Worm (Caenorhabditis elegans) whole organism, L1 larva: ENCODE measurements around the gene Y50D4A.4.

Source experiments
- C04F5.9 ChIP-seq: sonication (generic microtip); optimal IDR thresholded peaks from 2 replicates; lab custom pipeline; 2016; ENCODE audit warnings: missing genetic modification characterization, missing compliant biosample characterization
- C34B4.2 ChIP-seq: sonication (generic microtip); optimal IDR thresholded peaks from 2 replicates; lab custom pipeline; 2017; ENCODE audit warnings: mild to moderate bottlenecking, missing genetic modification characterization, missing compliant biosample characterization
- Y116A8C.19 ChIP-seq: sonication (generic microtip); optimal IDR thresholded peaks from 2 replicates; lab custom pipeline; 2016; ENCODE audit warnings: missing compliant biosample characterization, missing genetic modification characterization, borderline replicate concordance
- aha-1 ChIP-seq: fragments of 150-350 bp; optimal IDR thresholded peaks from 2 replicates; lab custom pipeline; 2014; ENCODE audit warnings: missing biosample characterization, missing genetic modification characterization
- alr-1 ChIP-seq: fragments of 200-800 bp; sonication (Bioruptor generic); optimal IDR thresholded peaks from 2 replicates; lab custom pipeline; 2018; ENCODE audit warnings: borderline replicate concordance, mild to moderate bottlenecking, missing genetic modification characterization, missing compliant biosample characterization
- aly-2 ChIP-seq: fragments of 150-350 bp; optimal IDR thresholded peaks from 2 replicates; lab custom pipeline; 2014; ENCODE audit warnings: missing biosample characterization, missing genetic modification characterization
- blmp-1 ChIP-seq: fragments of 150-350 bp; optimal IDR thresholded peaks from 2 replicates; lab custom pipeline; 2014; ENCODE audit warnings: missing biosample characterization, missing genetic modification characterization
- ceh-63 ChIP-seq: fragments of 200-800 bp; sonication (Bioruptor generic); optimal IDR thresholded peaks from 2 replicates; lab custom pipeline; 2018; ENCODE audit warnings: mild to moderate bottlenecking, missing genetic modification characterization, missing compliant biosample characterization
- ceh-8 ChIP-seq: fragments of 200-800 bp; sonication (Bioruptor generic); optimal IDR thresholded peaks from 2 replicates; lab custom pipeline; 2018; ENCODE audit warnings: mild to moderate bottlenecking, missing genetic modification characterization, moderate library complexity, missing compliant biosample characterization
- ceh-82 ChIP-seq, 3 experiments: fragments of 150-350 bp in 1 of 3; sonication (generic microtip) in 2 of 3; optimal IDR thresholded peaks; 2 replicates each; lab custom pipeline; 2014 to 2017; ENCODE audit warnings: missing biosample characterization in 3 of 3, missing genetic modification characterization in 3 of 3
- ceh-88 ChIP-seq: fragments of 200-800 bp; sonication (Bioruptor generic); IDR thresholded peaks from 2 replicates; pipeline ENCODE4 v1.3.6; 2022; ENCODE audit warnings: missing genetic modification characterization, missing compliant biosample characterization
- ces-1 ChIP-seq: fragments of 150-350 bp; optimal IDR thresholded peaks from 2 replicates; lab custom pipeline; 2014; ENCODE audit warnings: missing biosample characterization, missing genetic modification reagents, missing genetic modification characterization
- dpl-1 ChIP-seq, 3 experiments: fragments of 150-350 bp in 2 of 3; sonication (generic microtip) in 1 of 3; optimal IDR thresholded peaks; 2 replicates each; lab custom pipeline; 2014 to 2017; ENCODE audit warnings: missing biosample characterization in 3 of 3, missing genetic modification characterization in 3 of 3, missing genetic modification reagents in 3 of 3
- dsc-1 ChIP-seq: sonication (generic microtip); optimal IDR thresholded peaks from 2 replicates; lab custom pipeline; 2016; ENCODE audit warnings: mild to moderate bottlenecking, missing genetic modification characterization, missing compliant biosample characterization
- efl-1 ChIP-seq, 4 experiments: fragments of 150-350 bp; optimal IDR thresholded peaks in 3 of 4; peaks in 1 of 4; 1 replicate in 1 of 4; 2 replicates in 3 of 4; lab custom pipeline; 2014; ENCODE audit warnings: missing biosample characterization in 2 of 4, missing genetic modification characterization in 2 of 4, missing genetic modification reagents in 2 of 4
- egl-13 ChIP-seq: sonication (generic microtip); optimal IDR thresholded peaks from 2 replicates; lab custom pipeline; 2016; ENCODE audit warnings: missing genotype, missing genetic modification reagents, missing genetic modification characterization, missing compliant biosample characterization
- egl-27 ChIP-seq, 2 experiments: fragments of 150-350 bp in 1 of 2; sonication (generic microtip); optimal IDR thresholded peaks; 3 replicates each; lab custom pipeline; 2017 to 2018; ENCODE audit warnings: missing biosample characterization in 2 of 2, missing genetic modification characterization in 2 of 2, missing genetic modification reagents in 2 of 2
- elt-2 ChIP-seq: sonication (generic microtip); optimal IDR thresholded peaks from 2 replicates; lab custom pipeline; 2016; ENCODE audit warnings: missing genetic modification characterization, mild to moderate bottlenecking, inconsistent platforms, missing compliant biosample characterization, missing genetic modification reagents
- elt-3 ChIP-seq, 6 experiments: fragments of 150-350 bp in 1 of 6; sonication (generic microtip); optimal IDR thresholded peaks; 2 replicates each; lab custom pipeline; 2017 to 2018; ENCODE audit warnings: missing biosample characterization in 6 of 6, missing genetic modification characterization in 6 of 6, inconsistent platforms in 1 of 6
- fkh-10 ChIP-seq: sonication (generic microtip); optimal IDR thresholded peaks from 2 replicates; lab custom pipeline; 2017; ENCODE audit warnings: missing biosample characterization, missing genetic modification reagents, missing genetic modification characterization
- hlh-4 ChIP-seq: sonication (generic microtip); optimal IDR thresholded peaks from 2 replicates; lab custom pipeline; 2016; ENCODE audit warnings: mild to moderate bottlenecking, missing genetic modification characterization, missing compliant biosample characterization
- irx-1 ChIP-seq: sonication (generic microtip); optimal IDR thresholded peaks from 2 replicates; lab custom pipeline; 2016; ENCODE audit warnings: missing genetic modification characterization, missing compliant biosample characterization
- isw-1 ChIP-seq: fragments of 200-800 bp; sonication (Bioruptor generic); IDR thresholded peaks from 2 replicates; pipeline ENCODE4 v1.3.6; 2022; ENCODE audit warnings: missing genetic modification characterization, missing compliant biosample characterization
- jun-1 ChIP-seq: fragments of 150-350 bp; optimal IDR thresholded peaks from 2 replicates; lab custom pipeline; 2014; ENCODE audit warnings: missing biosample characterization, missing genetic modification reagents, missing genetic modification characterization
- lin-14 ChIP-seq: fragments of 200-800 bp; sonication (Bioruptor generic); optimal IDR thresholded peaks from 2 replicates; lab custom pipeline; 2018; ENCODE audit warnings: mild to moderate bottlenecking, missing genetic modification characterization, moderate library complexity, missing compliant biosample characterization
- lin-35 ChIP-seq, 2 experiments: fragments of 150-350 bp; optimal IDR thresholded peaks; 2 replicates each; lab custom pipeline; 2014; ENCODE audit warnings: missing biosample characterization in 2 of 2, missing genetic modification characterization in 2 of 2, missing genetic modification reagents in 2 of 2
- lir-3 ChIP-seq: sonication (generic microtip); optimal IDR thresholded peaks from 2 replicates; lab custom pipeline; 2016; ENCODE audit warnings: mild to moderate bottlenecking, missing genetic modification characterization, moderate library complexity, missing compliant biosample characterization; ENCODE audit not compliant: poor library complexity
- lsy-2 ChIP-seq, 2 experiments: fragments of 150-350 bp; optimal IDR thresholded peaks; 2 replicates each; lab custom pipeline; 2014; ENCODE audit warnings: missing biosample characterization in 2 of 2, missing genetic modification characterization in 2 of 2
- mdl-1 ChIP-seq, 2 experiments: fragments of 150-350 bp; optimal IDR thresholded peaks; 2 replicates each; lab custom pipeline; 2014 to 2017; ENCODE audit warnings: missing biosample characterization in 2 of 2, missing genetic modification characterization in 2 of 2, inconsistent platforms in 1 of 2
- mef-2 ChIP-seq: fragments of 150-350 bp; optimal IDR thresholded peaks from 2 replicates; lab custom pipeline; 2014; ENCODE audit warnings: missing biosample characterization, missing genetic modification characterization
- nhr-19 ChIP-seq: fragments of 200-800 bp; sonication (Bioruptor generic); conservative IDR thresholded peaks from 2 replicates; pipeline ENCODE4 v1.3.6; 2022; ENCODE audit warnings: missing genetic modification characterization, missing compliant biosample characterization
- nhr-20 ChIP-seq: sonication (generic microtip); optimal IDR thresholded peaks from 2 replicates; lab custom pipeline; 2016; ENCODE audit warnings: mild to moderate bottlenecking, missing genetic modification characterization, missing compliant biosample characterization
- nhr-237 ChIP-seq: fragments of 150-350 bp; optimal IDR thresholded peaks from 2 replicates; lab custom pipeline; 2014; ENCODE audit warnings: missing biosample characterization, missing genetic modification characterization
- nhr-47 ChIP-seq: sonication (generic microtip); optimal IDR thresholded peaks from 2 replicates; lab custom pipeline; 2016; ENCODE audit warnings: mild to moderate bottlenecking, missing genetic modification characterization, moderate library complexity, missing compliant biosample characterization
- nhr-76 ChIP-seq: sonication (generic microtip); optimal IDR thresholded peaks from 2 replicates; lab custom pipeline; 2017; ENCODE audit warnings: missing biosample characterization, missing genetic modification characterization
- nhr-77 ChIP-seq: fragments of 150-350 bp; optimal IDR thresholded peaks from 2 replicates; lab custom pipeline; 2014; ENCODE audit warnings: missing biosample characterization, missing genetic modification characterization
- nhr-84 ChIP-seq: sonication (generic microtip); optimal IDR thresholded peaks from 2 replicates; lab custom pipeline; 2017; ENCODE audit warnings: missing biosample characterization, missing genetic modification characterization
- nhr-85 ChIP-seq: sonication (generic microtip); peaks from one replicate; lab custom pipeline; 2016; ENCODE audit warnings: missing genetic modification characterization, inconsistent platforms, missing compliant biosample characterization
- pag-3 ChIP-seq: sonication (generic microtip); optimal IDR thresholded peaks from 2 replicates; lab custom pipeline; 2017; ENCODE audit warnings: missing genetic modification characterization, mild to moderate bottlenecking, missing compliant biosample characterization, antibody characterized with exemption, borderline replicate concordance; ENCODE audit not compliant: insufficient read depth
- pqm-1 ChIP-seq: sonication (generic microtip); optimal IDR thresholded peaks from 3 replicates; lab custom pipeline; 2017; ENCODE audit warnings: missing biosample characterization, missing genetic modification characterization
- rnt-1 ChIP-seq: sonication (generic microtip); optimal IDR thresholded peaks from 2 replicates; lab custom pipeline; 2016; ENCODE audit warnings: mild to moderate bottlenecking, missing genetic modification characterization, moderate library complexity, missing compliant biosample characterization
- snpc-4 ChIP-seq: fragments of 150-350 bp; optimal IDR thresholded peaks from 2 replicates; lab custom pipeline; 2014; ENCODE audit warnings: missing biosample characterization, missing genetic modification characterization
- snu-23 ChIP-seq: sonication (generic microtip); optimal IDR thresholded peaks from 2 replicates; lab custom pipeline; 2016; ENCODE audit warnings: missing genetic modification characterization, missing compliant biosample characterization
- sptf-1 ChIP-seq: fragments of 150-350 bp; optimal IDR thresholded peaks from 2 replicates; lab custom pipeline; 2014; ENCODE audit warnings: missing biosample characterization, missing genetic modification characterization
- tbx-2 ChIP-seq: sonication (generic microtip); optimal IDR thresholded peaks from 2 replicates; lab custom pipeline; 2016; ENCODE audit warnings: missing genetic modification characterization, missing compliant biosample characterization
- unc-30 ChIP-seq: sonication (generic microtip); optimal IDR thresholded peaks from 2 replicates; lab custom pipeline; 2017; ENCODE audit warnings: missing biosample characterization, missing genetic modification characterization
- unc-62 ChIP-seq: fragments of 150-350 bp; optimal IDR thresholded peaks from 2 replicates; lab custom pipeline; 2014; ENCODE audit warnings: missing biosample characterization, missing genetic modification reagents, missing genetic modification characterization
- vab-15 ChIP-seq: sonication (generic microtip); optimal IDR thresholded peaks from 2 replicates; lab custom pipeline; 2017; ENCODE audit warnings: missing genotype, mild to moderate bottlenecking, missing genetic modification characterization, missing compliant biosample characterization
- xbp-1 ChIP-seq: sonication (generic microtip); optimal IDR thresholded peaks from 2 replicates; lab custom pipeline; 2016; ENCODE audit warnings: missing genetic modification characterization, missing compliant biosample characterization
- zip-4 ChIP-seq: fragments of 200-800 bp; sonication (Bioruptor generic); optimal IDR thresholded peaks from 2 replicates; lab custom pipeline; 2018; ENCODE audit warnings: mild to moderate bottlenecking, missing genetic modification characterization, moderate library complexity, missing compliant biosample characterization
- ztf-11 ChIP-seq, 2 experiments: sonication (generic microtip); optimal IDR thresholded peaks; 2 replicates each; lab custom pipeline; 2016 to 2017; ENCODE audit warnings: missing genetic modification characterization in 2 of 2, missing biosample characterization in 1 of 2, missing compliant biosample characterization in 1 of 2

The Y50D4A.4 gene

DNA sequence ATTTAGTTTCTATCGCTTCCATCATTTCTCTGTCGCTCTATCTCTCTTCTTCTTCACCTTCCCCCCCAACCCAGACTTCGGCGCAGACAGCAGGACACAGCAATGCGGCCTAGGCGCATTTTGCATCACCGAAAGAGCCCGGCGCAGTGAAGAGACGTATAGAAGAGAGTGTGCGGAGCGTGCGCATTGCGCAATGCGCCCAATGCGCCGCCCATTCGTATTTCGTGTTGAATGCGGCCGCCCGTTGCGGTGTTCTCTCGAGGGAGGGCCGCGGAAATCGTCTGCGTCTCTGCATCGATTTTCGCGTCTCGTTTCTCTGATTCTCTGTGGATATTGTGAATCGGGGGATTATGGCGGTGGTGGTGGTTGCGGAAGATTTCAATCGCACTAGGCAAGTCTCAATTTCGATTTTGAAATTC is 44.6 kb downstream of the Y50D4A.4 start (continued):
- TF ChIP-seq ceh-8 (GFP tag; lab: Kevin White, UChicago) (peak; percentile 98), vab-15 (tag; lab: Kevin White, UChicago) (no peak), nhr-85 (peak; percentile 97), lin-14 (GFP tag; lab: Kevin White, UChicago) (peak; percentile 100), nhr-76 (tag; lab: Kevin White, UChicago) (peak; percentile 59), egl-27 (tag; optimal IDR thresholded peaks at IDR 0.05; lab: Kevin White, UChicago) (peak; percentile 69 to 91), rnt-1 (peak; percentile 95), ztf-11 (tag; optimal IDR thresholded peaks at IDR 0.05; lab: Kevin White, UChicago) (peak in 1 of 2 experiments; percentile 99), blmp-1 (tag; lab: Kevin White, UChicago) (peak; percentile 82), hlh-4 (peak; percentile 86), irx-1 (tag; lab: Kevin White, UChicago) (peak; percentile 97), mef-2 (tag; lab: Kevin White, UChicago) (peak; percentile 90), C04F5.9 (peak; percentile 77), lsy-2 (tag; optimal IDR thresholded peaks at IDR 0.05; lab: Kevin White, UChicago) (peak; percentile 93), Y116A8C.19 (tag; lab: Kevin White, UChicago) (peak; percentile 74), snpc-4 (tag; lab: Kevin White, UChicago) (peak; percentile 88), xbp-1 (tag; lab: Kevin White, UChicago) (peak; percentile 98), fkh-10 (peak; percentile 99), mdl-1 (tag; optimal IDR thresholded peaks at IDR 0.05; lab: Kevin White, UChicago) (peak; percentile 10 to 94), alr-1 (tag; lab: Kevin White, UChicago) (no peak), nhr-237 (tag; lab: Kevin White, UChicago) (peak; percentile 95), aly-2 (tag; lab: Kevin White, UChicago) (peak; percentile 80), ceh-63 (GFP tag; lab: Kevin White, UChicago) (no peak), egl-13 (tag; lab: Kevin White, UChicago) (peak; percentile 100), dsc-1 (tag; lab: Kevin White, UChicago) (peak; percentile 100), nhr-77 (peak; percentile 97), nhr-19 (GFP tag; lab: Robert Waterston, UW) (peak; percentile 99), elt-2 (peak; percentile 98), pag-3 (tag; lab: Kevin White, UChicago) (peak; percentile 11), ceh-82 (tag; optimal IDR thresholded peaks at IDR 0.05; lab: Kevin White, UChicago) (peak; percentile 96 to 98 (median 98)), tbx-2 (tag; lab: Kevin White, UChicago) (peak; percentile 100), jun-1 (tag; lab: Kevin White, UChicago) (peak; percentile 98), nhr-47 (tag; lab: Kevin White, UChicago) (peak; percentile 100), zip-4 (GFP tag; lab: Kevin White, UChicago) (peak; percentile 96), aha-1 (tag; lab: Kevin White, UChicago) (peak; percentile 88), C34B4.2 (tag; lab: Kevin White, UChicago) (peak; percentile 100), lin-35 (GFP tag; optimal IDR thresholded peaks at IDR 0.05; lab: Kevin White, UChicago) (peak; percentile 80 to 84), sptf-1 (no peak), lir-3 (tag; lab: Kevin White, UChicago) (peak; percentile 88), nhr-20 (tag; lab: Kevin White, UChicago) (peak; percentile 99), efl-1 (optimal IDR thresholded peaks at IDR 0.05; lab: Kevin White, UChicago) (peak; percentile 89 to 94), efl-1 (GFP tag; optimal IDR thresholded peaks at IDR 0.05 in 1 of 2; lab: Kevin White, UChicago) (peak; percentile 61 to 97), nhr-84 (no peak), dpl-1 (GFP tag; optimal IDR thresholded peaks at IDR 0.05; lab: Kevin White, UChicago) (peak; percentile 63 to 77 (median 66)), unc-62 (GFP tag; lab: Kevin White, UChicago) (peak; percentile 70), snu-23 (GFP tag; lab: Kevin White, UChicago) (peak; percentile 99), elt-3 (tag; optimal IDR thresholded peaks at IDR 0.05; lab: Kevin White, UChicago) (peak in 4 of 6 experiments; percentile 27 to 94 (median 79)), pqm-1 (peak; percentile 53), ces-1 (GFP tag; lab: Kevin White, UChicago) (peak; percentile 91), ceh-88 (GFP tag; lab: Robert Waterston, UW) (peak; percentile 94), isw-1 (GFP tag; lab: Robert Waterston, UW) (peak; percentile 97), unc-30 (tag; lab: Kevin White, UChicago) (peak; percentile 77)
